Worm (Caenorhabditis elegans) whole organism, L1 larva: ENCODE data around the gene che-6.

Experiments
- C16A3.4 ChIP-seq: fragments of 150-350 bp; optimal IDR thresholded peaks from 2 replicates; lab custom pipeline; 2014; ENCODE audit warnings: missing biosample characterization, missing genetic modification characterization
- Y116A8C.19 ChIP-seq: sonication (generic microtip); optimal IDR thresholded peaks from 2 replicates; lab custom pipeline; 2016; ENCODE audit warnings: missing compliant biosample characterization, missing genetic modification characterization, borderline replicate concordance
- aly-2 ChIP-seq: fragments of 150-350 bp; optimal IDR thresholded peaks from 2 replicates; lab custom pipeline; 2014; ENCODE audit warnings: missing biosample characterization, missing genetic modification characterization
- blmp-1 ChIP-seq: fragments of 150-350 bp; optimal IDR thresholded peaks from 2 replicates; lab custom pipeline; 2014; ENCODE audit warnings: missing biosample characterization, missing genetic modification characterization
- ceh-63 ChIP-seq: fragments of 200-800 bp; sonication (Bioruptor generic); optimal IDR thresholded peaks from 2 replicates; lab custom pipeline; 2018; ENCODE audit warnings: mild to moderate bottlenecking, missing genetic modification characterization, missing compliant biosample characterization
- ceh-90 ChIP-seq: sonication (generic microtip); optimal IDR thresholded peaks from 2 replicates; lab custom pipeline; 2016; ENCODE audit warnings: missing genetic modification characterization, missing compliant biosample characterization
- dpl-1 ChIP-seq, 3 experiments: fragments of 150-350 bp in 2 of 3; sonication (generic microtip) in 1 of 3; optimal IDR thresholded peaks; 2 replicates each; lab custom pipeline; 2014 to 2017; ENCODE audit warnings: missing biosample characterization in 3 of 3, missing genetic modification characterization in 3 of 3, missing genetic modification reagents in 3 of 3
- efl-1 ChIP-seq, 4 experiments: fragments of 150-350 bp; optimal IDR thresholded peaks in 3 of 4; peaks in 1 of 4; 1 replicate in 1 of 4; 2 replicates in 3 of 4; lab custom pipeline; 2014; ENCODE audit warnings: missing biosample characterization in 2 of 4, missing genetic modification characterization in 2 of 4, missing genetic modification reagents in 2 of 4
- egl-13 ChIP-seq: sonication (generic microtip); optimal IDR thresholded peaks from 2 replicates; lab custom pipeline; 2016; ENCODE audit warnings: missing genotype, missing genetic modification reagents, missing genetic modification characterization, missing compliant biosample characterization
- egl-27 ChIP-seq, 2 experiments: fragments of 150-350 bp in 1 of 2; sonication (generic microtip); optimal IDR thresholded peaks; 3 replicates each; lab custom pipeline; 2017 to 2018; ENCODE audit warnings: missing biosample characterization in 2 of 2, missing genetic modification characterization in 2 of 2, missing genetic modification reagents in 2 of 2
- elt-2 ChIP-seq: sonication (generic microtip); optimal IDR thresholded peaks from 2 replicates; lab custom pipeline; 2016; ENCODE audit warnings: missing genetic modification characterization, mild to moderate bottlenecking, inconsistent platforms, missing compliant biosample characterization, missing genetic modification reagents
- elt-3 ChIP-seq, 6 experiments: fragments of 150-350 bp in 1 of 6; sonication (generic microtip); optimal IDR thresholded peaks; 2 replicates each; lab custom pipeline; 2017 to 2018; ENCODE audit warnings: missing biosample characterization in 6 of 6, missing genetic modification characterization in 6 of 6, inconsistent platforms in 1 of 6
- ets-5 ChIP-seq: fragments of 200-800 bp; sonication (Bioruptor generic); IDR thresholded peaks from 2 replicates; pipeline ENCODE4 v1.3.6; 2022; ENCODE audit warnings: missing genetic modification characterization, missing compliant biosample characterization
- fkh-8 ChIP-seq: sonication (generic microtip); optimal IDR thresholded peaks from 2 replicates; lab custom pipeline; 2016; ENCODE audit warnings: mild to moderate bottlenecking, missing genetic modification characterization, missing compliant biosample characterization
- hlh-4 ChIP-seq: sonication (generic microtip); optimal IDR thresholded peaks from 2 replicates; lab custom pipeline; 2016; ENCODE audit warnings: mild to moderate bottlenecking, missing genetic modification characterization, missing compliant biosample characterization
- isw-1 ChIP-seq: fragments of 200-800 bp; sonication (Bioruptor generic); IDR thresholded peaks from 2 replicates; pipeline ENCODE4 v1.3.6; 2022; ENCODE audit warnings: missing genetic modification characterization, missing compliant biosample characterization
- lsy-2 ChIP-seq, 2 experiments: fragments of 150-350 bp; optimal IDR thresholded peaks; 2 replicates each; lab custom pipeline; 2014; ENCODE audit warnings: missing biosample characterization in 2 of 2, missing genetic modification characterization in 2 of 2
- mab-9 ChIP-seq: fragments of 200-800 bp; sonication (Bioruptor generic); IDR thresholded peaks from 2 replicates; pipeline ENCODE4 v1.3.6; 2022; ENCODE audit warnings: missing genetic modification reagents, missing genetic modification characterization, missing compliant biosample characterization
- mef-2 ChIP-seq: fragments of 150-350 bp; optimal IDR thresholded peaks from 2 replicates; lab custom pipeline; 2014; ENCODE audit warnings: missing biosample characterization, missing genetic modification characterization
- nhr-20 ChIP-seq: sonication (generic microtip); optimal IDR thresholded peaks from 2 replicates; lab custom pipeline; 2016; ENCODE audit warnings: mild to moderate bottlenecking, missing genetic modification characterization, missing compliant biosample characterization
- nhr-237 ChIP-seq: fragments of 150-350 bp; optimal IDR thresholded peaks from 2 replicates; lab custom pipeline; 2014; ENCODE audit warnings: missing biosample characterization, missing genetic modification characterization
- nhr-76 ChIP-seq: sonication (generic microtip); optimal IDR thresholded peaks from 2 replicates; lab custom pipeline; 2017; ENCODE audit warnings: missing biosample characterization, missing genetic modification characterization
- nhr-85 ChIP-seq: sonication (generic microtip); peaks from one replicate; lab custom pipeline; 2016; ENCODE audit warnings: missing genetic modification characterization, inconsistent platforms, missing compliant biosample characterization
- pag-3 ChIP-seq: sonication (generic microtip); optimal IDR thresholded peaks from 2 replicates; lab custom pipeline; 2017; ENCODE audit warnings: missing genetic modification characterization, mild to moderate bottlenecking, missing compliant biosample characterization, antibody characterized with exemption, borderline replicate concordance; ENCODE audit not compliant: insufficient read depth
- rnt-1 ChIP-seq: sonication (generic microtip); optimal IDR thresholded peaks from 2 replicates; lab custom pipeline; 2016; ENCODE audit warnings: mild to moderate bottlenecking, missing genetic modification characterization, moderate library complexity, missing compliant biosample characterization
- swsn-7 ChIP-seq: sonication (generic microtip); optimal IDR thresholded peaks from 2 replicates; lab custom pipeline; 2016; ENCODE audit warnings: missing genetic modification characterization, missing compliant biosample characterization
- unc-30 ChIP-seq: sonication (generic microtip); optimal IDR thresholded peaks from 2 replicates; lab custom pipeline; 2017; ENCODE audit warnings: missing biosample characterization, missing genetic modification characterization
- unc-62 ChIP-seq: fragments of 150-350 bp; optimal IDR thresholded peaks from 2 replicates; lab custom pipeline; 2014; ENCODE audit warnings: missing biosample characterization, missing genetic modification reagents, missing genetic modification characterization
- unc-86 ChIP-seq: sonication (generic microtip); optimal IDR thresholded peaks from 2 replicates; lab custom pipeline; 2016; ENCODE audit warnings: missing genetic modification characterization, missing compliant biosample characterization
- xbp-1 ChIP-seq: sonication (generic microtip); optimal IDR thresholded peaks from 2 replicates; lab custom pipeline; 2016; ENCODE audit warnings: missing genetic modification characterization, missing compliant biosample characterization
- zag-1 ChIP-seq: fragments of 150-350 bp; optimal IDR thresholded peaks from 2 replicates; lab custom pipeline; 2014; ENCODE audit warnings: missing biosample characterization, missing genetic modification characterization
- ztf-11 ChIP-seq, 2 experiments: sonication (generic microtip); optimal IDR thresholded peaks; 2 replicates each; lab custom pipeline; 2016 to 2017; ENCODE audit warnings: missing genetic modification characterization in 2 of 2, missing biosample characterization in 1 of 2, missing compliant biosample characterization in 1 of 2
- ztf-4 ChIP-seq: fragments of 150-350 bp; optimal IDR thresholded peaks from 2 replicates; lab custom pipeline; 2014; ENCODE audit warnings: missing biosample characterization, missing genetic modification characterization

che-6 gene

DNA sequence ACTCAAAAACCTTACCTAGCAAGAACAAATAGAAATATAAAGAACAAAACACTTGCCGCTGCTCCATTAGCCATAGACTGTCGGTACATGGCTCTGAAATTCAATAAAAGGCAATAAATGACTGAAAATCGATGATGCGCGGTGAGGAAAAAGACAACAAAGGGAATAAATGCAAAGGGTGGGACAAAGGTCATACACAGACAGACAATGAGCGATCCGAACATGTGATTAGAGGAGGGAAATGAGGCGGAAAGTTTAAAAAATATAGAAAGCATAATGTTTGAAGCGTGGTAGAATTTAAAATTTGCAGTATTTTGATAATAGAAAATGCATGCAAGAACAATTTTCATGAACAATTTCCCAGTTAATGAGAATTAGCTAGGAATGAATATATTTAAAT lies 29.3 kb upstream of the che-6 start, which contains the start of gene C54E4.12:
TSS of gene C54E4.12 (minus strand) at position 101 of the 400 bp plus-strand sequence.
- TF ChIP-seq unc-86, result no peak
- no peak for TF ChIP-seq efl-1 (optimal IDR thresholded peaks at IDR 0.05; lab: Kevin White, UChicago)
- TF ChIP-seq efl-1 (GFP tag; optimal IDR thresholded peaks at IDR 0.05 in 1 of 2; lab: Kevin White, UChicago), result peak in 1 of 2 experiments; percentile 65
- no peak for TF ChIP-seq mab-9 (GFP tag; lab: Robert Waterston, UW)
- no peak for TF ChIP-seq dpl-1 (GFP tag; optimal IDR thresholded peaks at IDR 0.05; lab: Kevin White, UChicago)
- peak; percentile 12 for TF ChIP-seq blmp-1 (tag; lab: Kevin White, UChicago)
- no peak for TF ChIP-seq rnt-1 (tag; lab: Kevin White, UChicago)
- TF ChIP-seq pag-3, result no peak
- no peak for TF ChIP-seq swsn-7

DNA sequence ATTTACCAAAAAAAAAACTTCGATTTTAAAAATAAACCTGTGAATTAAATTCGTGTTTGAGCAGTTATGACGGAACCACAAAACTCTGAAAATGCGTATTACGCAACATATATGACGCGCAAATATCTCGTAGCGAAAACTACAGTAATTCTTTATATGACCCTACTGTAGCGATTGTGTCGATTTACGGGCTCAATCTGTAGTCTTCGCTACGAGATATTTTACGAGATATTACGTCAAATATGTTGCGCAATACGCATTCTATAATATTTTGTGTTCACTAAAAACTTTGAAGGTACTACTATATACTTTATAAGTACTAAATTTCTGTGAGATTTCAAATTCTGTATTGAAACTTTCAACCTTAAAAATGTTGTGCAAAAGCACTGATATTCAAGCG lies 26.3 kb upstream of the che-6 start:
- TF ChIP-seq nhr-237 (tag; lab: Kevin White, UChicago) (no peak), isw-1 (no peak), ceh-90 (tag; lab: Kevin White, UChicago) (no peak), unc-62 (GFP tag; lab: Kevin White, UChicago) (no peak), Y116A8C.19 (tag; lab: Kevin White, UChicago) (no peak), ets-5 (no peak), egl-27 (tag; optimal IDR thresholded peaks at IDR 0.05; lab: Kevin White, UChicago) (no peak), fkh-8 (no peak), swsn-7 (no peak)

DNA sequence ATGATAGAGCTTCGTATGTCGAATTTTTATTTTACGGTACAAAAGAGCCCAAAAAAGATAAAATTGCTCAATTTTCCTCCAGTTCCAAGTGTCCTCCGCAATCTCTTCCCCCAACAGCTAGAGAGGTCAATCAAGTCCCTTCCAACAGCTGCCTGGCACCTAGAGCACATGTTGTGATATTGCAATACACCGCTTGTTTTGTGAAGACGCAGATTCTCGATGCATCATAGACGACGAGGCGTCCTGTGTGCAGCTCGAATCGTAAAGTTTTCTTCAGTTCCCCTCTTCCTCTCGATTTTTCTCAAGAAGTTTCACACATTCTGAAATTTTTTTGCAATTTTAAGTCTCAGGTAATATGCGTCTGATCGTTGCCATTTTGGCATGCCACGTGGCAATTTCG lies 25.4 kb upstream of the che-6 start, which contains the start of gene test-1:
TSS of gene test-1 (plus strand) at position 345 of the 400 bp plus-strand sequence.
- TF ChIP-seq nhr-85 (tag; lab: Kevin White, UChicago) (peak; percentile 9), xbp-1 (tag; lab: Kevin White, UChicago) (no peak), mef-2 (no peak), swsn-7 (no peak), rnt-1 (tag; lab: Kevin White, UChicago) (peak; percentile 19)

DNA sequence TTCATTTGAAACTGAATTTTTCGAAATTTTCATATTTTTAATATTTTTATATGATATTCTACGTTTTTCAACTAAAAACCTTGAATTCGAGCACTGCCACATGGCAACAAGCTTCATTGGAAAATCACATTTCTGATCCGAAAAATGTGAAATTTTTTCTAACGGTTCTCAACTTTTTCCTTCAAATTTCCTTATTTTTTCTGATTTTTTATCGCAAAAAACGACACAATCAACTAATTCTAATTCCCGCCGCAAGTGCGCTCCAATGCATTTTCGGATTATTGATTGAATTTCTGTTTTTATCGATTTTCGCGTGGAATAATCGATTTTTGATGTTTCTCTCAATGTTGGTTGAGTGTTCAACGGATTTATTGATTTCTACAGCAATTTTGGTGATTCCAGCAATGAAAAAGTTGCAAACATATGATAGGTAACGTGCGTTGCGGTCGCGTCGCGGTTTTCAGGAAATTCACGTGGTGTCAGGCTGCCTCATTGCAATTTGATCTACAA lies 22.3 kb upstream of the che-6 start, which contains the start of gene C23H5.12:
TSS of gene C23H5.12 (plus strand) at position 51 of the 510 bp plus-strand sequence.
- TF ChIP-seq zag-1 (tag; lab: Kevin White, UChicago) (no peak), elt-3 (tag; optimal IDR thresholded peaks at IDR 0.05; lab: Kevin White, UChicago) (no peak), isw-1 (no peak), nhr-20 (tag; lab: Kevin White, UChicago) (no peak), ztf-11 (tag; optimal IDR thresholded peaks at IDR 0.05; lab: Kevin White, UChicago) (no peak), dpl-1 (GFP tag; optimal IDR thresholded peaks at IDR 0.05; lab: Kevin White, UChicago) (no peak), aly-2 (tag; lab: Kevin White, UChicago) (no peak), unc-62 (GFP tag; lab: Kevin White, UChicago) (no peak), mab-9 (GFP tag; lab: Robert Waterston, UW) (no peak), mef-2 (no peak), unc-30 (no peak), nhr-76 (tag; lab: Kevin White, UChicago) (no peak), ceh-90 (tag; lab: Kevin White, UChicago) (no peak), pag-3 (no peak), ceh-63 (GFP tag; lab: Kevin White, UChicago) (no peak), hlh-4 (tag; lab: Kevin White, UChicago) (no peak), ztf-4 (tag; lab: Kevin White, UChicago) (no peak)
- TF ChIP-seq, all 84 proteins: peak for 0

DNA sequence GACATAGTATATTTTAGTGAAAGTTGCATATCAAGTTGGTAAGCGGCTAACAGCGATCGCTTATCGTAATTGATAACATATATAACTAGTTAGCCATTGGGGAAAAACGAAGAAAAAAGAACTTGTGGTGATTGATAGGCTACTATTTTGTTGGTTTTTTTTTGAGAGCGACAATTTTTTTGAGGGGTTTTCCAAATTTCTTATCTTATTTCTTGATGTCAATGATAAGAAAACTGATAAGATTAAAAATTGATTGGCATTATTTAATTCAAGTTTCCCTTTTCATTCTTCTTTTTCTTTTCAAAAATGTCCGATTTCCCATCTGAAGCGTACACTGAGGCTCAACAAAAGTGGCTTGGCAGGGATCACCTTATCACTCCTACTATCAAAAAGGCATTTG lies 19.5 kb upstream of the che-6 start, which contains the start of gene prmt-6:
TSS of gene prmt-6 (plus strand) at position 252 of the 400 bp plus-strand sequence.
- TF ChIP-seq elt-3 (tag; optimal IDR thresholded peaks at IDR 0.05; lab: Kevin White, UChicago) (peak in 3 of 6 experiments; percentile 14 to 84 (median 36)), Y116A8C.19 (tag; lab: Kevin White, UChicago) (no peak), lsy-2 (tag; optimal IDR thresholded peaks at IDR 0.05; lab: Kevin White, UChicago) (no peak), elt-2 (peak; percentile 72), fkh-8 (no peak), egl-13 (tag; lab: Kevin White, UChicago) (no peak), C16A3.4 (tag; lab: Kevin White, UChicago) (no peak), blmp-1 (tag; lab: Kevin White, UChicago) (peak; percentile 28)
